Worm (Caenorhabditis elegans): ENCODE results near the gene sre-37.

DNA sequence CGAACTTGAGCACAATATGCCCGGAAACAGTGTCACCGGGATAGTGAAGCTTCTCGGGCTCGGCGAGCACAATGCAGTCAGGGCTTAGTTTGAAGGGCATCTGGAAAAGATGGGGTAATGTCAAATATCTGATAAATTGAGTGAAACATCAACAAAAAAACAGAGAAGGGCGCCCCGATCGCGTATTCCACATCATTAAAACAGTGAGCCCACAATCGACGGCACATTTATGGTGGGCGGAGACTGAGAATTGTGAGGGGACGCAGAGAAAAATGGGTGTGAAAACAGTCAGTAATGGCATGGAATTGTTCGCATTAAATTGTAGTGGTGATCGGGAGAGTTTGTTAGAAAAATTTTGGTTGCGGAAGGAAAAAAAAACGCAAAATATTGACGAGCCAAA is 15.2 kb downstream of the sre-37 start, which contains the start of gene arrd-9:
- TF ChIP-seq snpc-3.4 (tag; optimal IDR thresholded peaks at IDR 0.05) = no peak
- no peak for TF ChIP-seq nhr-179 (tag; optimal IDR thresholded peaks at IDR 0.05)
- no peak for TF ChIP-seq ama-1 (optimal IDR thresholded peaks at IDR 0.05)
- TF ChIP-seq ama-1 (GFP tag; optimal IDR thresholded peaks at IDR 0.05) = no peak
- TF ChIP-seq pha-4 (tag; optimal IDR thresholded peaks at IDR 0.05) = no peak
- TF ChIP-seq unc-62 (GFP tag; optimal IDR thresholded peaks at IDR 0.05) = no peak
- no peak for TF ChIP-seq efl-1 (GFP tag; optimal IDR thresholded peaks at IDR 0.05)
- no peak for TF ChIP-seq ztf-25 (GFP tag; IDR thresholded peaks at IDR 0.05)
- no peak for TF ChIP-seq die-1 (tag; optimal IDR thresholded peaks at IDR 0.05)
- TF ChIP-seq Y53F4B.3 (GFP tag; IDR thresholded peaks at IDR 0.05) = no peak
- no peak for TF ChIP-seq zfh-2 (GFP tag; conservative IDR thresholded peaks at IDR 0.05)
- TF ChIP-seq snpc-4 (GFP tag; optimal IDR thresholded peaks at IDR 0.05) = no peak
- no peak for TF ChIP-seq snpc-4 (tag; optimal IDR thresholded peaks at IDR 0.05)
- no peak for TF ChIP-seq ceh-58 (GFP tag; IDR thresholded peaks at IDR 0.05)
- TF ChIP-seq cebp-2 (GFP tag; IDR thresholded peaks at IDR 0.05) = no peak

Measured in whole organism, young adult.